Fruit fly (Drosophila melanogaster): Measurements from ENCODE around the gene Gr5a.
A peak's percentile ranks its signal among the peaks of the same experiment; 100 is the strongest.

Gene Gr5a

DNA sequence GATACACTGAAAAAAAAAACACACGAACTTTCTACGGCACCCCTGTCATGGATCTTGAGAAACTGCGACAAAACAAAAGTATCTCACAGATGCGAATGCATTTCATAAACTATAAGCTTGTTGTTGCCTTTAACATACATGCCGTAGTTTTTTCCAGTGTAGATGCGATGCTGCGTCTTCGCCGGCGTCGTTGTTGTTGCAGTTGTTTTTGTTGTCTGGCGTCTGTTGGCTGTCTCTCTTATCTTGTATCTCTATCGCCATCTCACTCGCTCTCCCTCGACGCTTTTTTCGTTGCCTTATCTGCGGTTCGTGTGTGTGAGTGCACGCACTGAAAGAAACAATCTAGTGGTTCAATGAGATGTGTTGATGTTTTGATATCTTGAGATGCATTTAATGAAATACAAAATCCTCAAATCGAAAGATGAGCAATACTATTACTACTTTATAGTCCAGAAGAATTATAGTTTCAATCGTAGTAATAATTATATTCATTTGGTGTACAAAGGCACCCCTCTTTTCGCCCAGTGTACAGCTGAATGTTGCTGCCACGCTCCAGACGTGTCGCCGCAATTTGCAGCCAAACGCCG, 16.1 kb downstream of the Gr5a start (continued):
- TF ChIP-seq svp (GFP tag) (peak; percentile 99), Ets96B (tag; optimal IDR thresholded peaks at IDR 0.05) (peak; percentile 83), CG6808 (GFP tag; optimal IDR thresholded peaks at IDR 0.05) (peak; percentile 97), CG8119 (GFP tag; IDR thresholded peaks at IDR 0.05) (peak; percentile 94), CG8632 (GFP tag; optimal IDR thresholded peaks at IDR 0.05) (peak; percentile 95), CG6163 (GFP tag; IDR thresholded peaks at IDR 0.05) (peak; percentile 99), ss (GFP tag; optimal IDR thresholded peaks at IDR 0.05) (peak; percentile 95 to 97), achi (GFP tag; optimal IDR thresholded peaks at IDR 0.05) (peak; percentile 96), Smox (GFP tag; optimal IDR thresholded peaks at IDR 0.05) (peak; percentile 97)

DNA sequence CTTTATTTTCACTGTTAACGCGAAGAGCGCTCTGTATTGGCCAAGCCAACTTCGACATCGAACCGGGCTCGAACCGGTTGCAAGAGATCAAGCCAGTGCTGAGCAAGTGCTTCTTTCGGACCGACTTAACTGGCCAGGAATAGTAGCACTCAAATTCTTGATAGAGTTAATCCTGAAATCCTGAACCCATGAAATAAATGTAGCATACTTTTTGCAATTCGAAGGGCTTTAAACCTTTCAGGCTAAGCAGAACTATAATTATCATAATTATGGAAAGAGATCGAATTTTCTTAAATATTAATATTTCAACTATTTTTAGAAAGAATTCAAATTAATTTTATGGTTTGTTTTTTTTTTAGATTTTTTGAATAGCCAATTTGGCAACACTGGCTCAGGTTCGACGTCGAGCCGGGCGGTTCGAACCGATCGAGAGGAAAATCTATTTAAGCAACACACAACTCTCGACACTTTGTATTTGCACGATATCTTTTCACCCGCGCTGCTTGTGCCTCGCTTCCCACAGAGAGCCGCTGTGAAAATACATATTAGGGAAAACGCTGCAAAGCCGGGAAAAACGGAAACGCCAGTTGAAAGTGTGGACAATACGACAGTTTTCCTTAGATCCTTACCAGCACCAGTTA, 17.8 kb downstream of the Gr5a start, which contains the start of gene AdamTS-B:
Gene AdamTS-B (plus strand): TSS at position 471 of the 641 bp plus-strand sequence.
- TF ChIP-seq CG4318 (GFP tag; optimal IDR thresholded peaks at IDR 0.05) (peak; percentile 59), Eip75B (GFP tag; optimal IDR thresholded peaks at IDR 0.05) (peak; percentile 76), CG15336 (GFP tag; IDR thresholded peaks at IDR 0.05) (peak; percentile 69), OdsH (GFP tag; optimal IDR thresholded peaks at IDR 0.05) (peak; percentile 63), Ets96B (tag; optimal IDR thresholded peaks at IDR 0.05) (peak; percentile 49), CG11294 (GFP tag; IDR thresholded peaks at IDR 0.05) (peak; percentile 60; the same call in 1 of the 2 replicates), CG6854 (GFP tag; optimal IDR thresholded peaks at IDR 0.05) (peak; percentile 48), pdm3 (GFP tag; optimal IDR thresholded peaks at IDR 0.05) (peak; percentile 62), Met (GFP tag; optimal IDR thresholded peaks at IDR 0.05) (peak; percentile 77), Hr4 (GFP tag; optimal IDR thresholded peaks at IDR 0.05) (peak; percentile 69), Smox (GFP tag; optimal IDR thresholded peaks at IDR 0.05) (peak; percentile 70), CG8319 (GFP tag; optimal IDR thresholded peaks at IDR 0.05) (peak; percentile 16), CG1621 (tag; optimal IDR thresholded peaks at IDR 0.05) (peak; percentile 52), Sox15 (GFP tag; optimal IDR thresholded peaks at IDR 0.05) (peak; percentile 46), dsx (GFP tag; optimal IDR thresholded peaks at IDR 0.05; ENCODE audit: poor library complexity, severe bottlenecking) (peak; percentile 57), Lpt (GFP tag; optimal IDR thresholded peaks at IDR 0.05) (peak; percentile 57), fkh (GFP tag; optimal IDR thresholded peaks at IDR 0.05) (no peak), salr (GFP tag; optimal IDR thresholded peaks at IDR 0.05) (peak; percentile 17 to 51), esn (GFP tag; optimal IDR thresholded peaks at IDR 0.05) (peak; percentile 67), CG8632 (GFP tag; optimal IDR thresholded peaks at IDR 0.05) (peak; percentile 52), spab (GFP tag; optimal IDR thresholded peaks at IDR 0.05) (peak; percentile 68), CG11762 (GFP tag; optimal IDR thresholded peaks at IDR 0.05; ENCODE audit: insufficient read depth) (peak; percentile 45), CG6276 (GFP tag; optimal IDR thresholded peaks at IDR 0.05) (peak; percentile 80), CG8119 (GFP tag; IDR thresholded peaks at IDR 0.05) (peak; percentile 80), CG6792 (GFP tag; optimal IDR thresholded peaks at IDR 0.05) (peak; percentile 62), Hr38 (GFP tag; optimal IDR thresholded peaks at IDR 0.05) (no peak), Blimp-1 (GFP tag; optimal IDR thresholded peaks at IDR 0.05) (peak; percentile 28), dac (GFP tag; optimal IDR thresholded peaks at IDR 0.05) (peak; percentile 46), svp (GFP tag) (no peak), cyc (GFP tag; optimal IDR thresholded peaks at IDR 0.05) (peak; percentile 52), CG3919 (GFP tag; optimal IDR thresholded peaks at IDR 0.05) (peak; percentile 62), CG9139 (GFP tag; optimal IDR thresholded peaks at IDR 0.05) (peak; percentile 56), achi (GFP tag; optimal IDR thresholded peaks at IDR 0.05) (peak; percentile 71), eg (GFP tag; IDR thresholded peaks at IDR 0.05) (peak; percentile 69; the same call in 2 of the 3 replicates), Eip93F (GFP tag; optimal IDR thresholded peaks at IDR 0.05) (peak; percentile 44), acj6 (GFP tag; optimal IDR thresholded peaks at IDR 0.05) (peak; percentile 62), CG3032 (tag; optimal IDR thresholded peaks at IDR 0.05) (peak; percentile 69), CG10631 (GFP tag; optimal IDR thresholded peaks at IDR 0.05) (peak; percentile 57), Ets21C (GFP tag; optimal IDR thresholded peaks at IDR 0.05) (peak; percentile 26), Hr39 (GFP tag; optimal IDR thresholded peaks at IDR 0.05) (peak; percentile 35), lz (GFP tag; optimal IDR thresholded peaks at IDR 0.05) (peak; percentile 74), fd59A (GFP tag; optimal IDR thresholded peaks at IDR 0.05) (peak; percentile 70), CG11902 (GFP tag; optimal IDR thresholded peaks at IDR 0.05) (peak; percentile 29), Sox102F (GFP tag; optimal IDR thresholded peaks at IDR 0.05) (peak; percentile 62)
